Worm (Caenorhabditis elegans): ENCODE results near the gene D2085.7.

The D2085.7 gene

ce11 chrII:8641131-8641530 is at the start of gene D2085.7:
Gene D2085.7, plus strand, starts transcription at chrII:8641381.
- no peak for TF ChIP-seq unc-62 (GFP tag; optimal IDR thresholded peaks at IDR 0.05)

- TF ChIP-seq unc-62 (GFP tag; optimal IDR thresholded peaks at IDR 0.05) = no peak
These were observed 47.1 kb upstream of the D2085.7 start, which contains the start of gene aptf-3 for ce11 chrII:8593840-8594625. Gene aptf-3, plus strand, starts transcription at chrII:8594190.

- TF ChIP-seq unc-62 (GFP tag; optimal IDR thresholded peaks at IDR 0.05) = no peak
These were observed 42.0 kb upstream of the D2085.7 start, which contains the start of gene F28C6.5 for ce11 chrII:8599214-8599613. Gene F28C6.5, plus strand, starts transcription at chrII:8599514.

- no peak for TF ChIP-seq unc-62 (GFP tag; optimal IDR thresholded peaks at IDR 0.05)
These were observed 41.0 kb upstream of the D2085.7 start, which contains the start of gene pigg-1 for ce11 chrII:8600165-8600564. Gene pigg-1, minus strand, starts transcription at chrII:8600265.

- TF ChIP-seq unc-62 (GFP tag; optimal IDR thresholded peaks at IDR 0.05) = no peak
These were observed 38.7 kb upstream of the D2085.7 start, which contains the start of the genes cpf-1 and rpl-26 for ce11 chrII:8602337-8602944. Gene cpf-1, minus strand, starts transcription at chrII:8602440. Gene rpl-26, plus strand, starts transcription at chrII:8602785.

ce11 chrII:8603567-8604359 is 37.4 kb upstream of the D2085.7 start, which contains the start of gene suf-1:
Gene suf-1, plus strand, starts transcription at chrII:8603846.
- no peak for TF ChIP-seq unc-62 (GFP tag; optimal IDR thresholded peaks at IDR 0.05)

- TF ChIP-seq unc-62 (GFP tag; optimal IDR thresholded peaks at IDR 0.05) = no peak
These were observed 34.6 kb upstream of the D2085.7 start, which contains the start of gene F28C6.8 for ce11 chrII:8606549-8606948. Gene F28C6.8, plus strand, starts transcription at chrII:8606849.

- TF ChIP-seq unc-62 (GFP tag; optimal IDR thresholded peaks at IDR 0.05) = no peak
These were observed 33.5 kb upstream of the D2085.7 start, which contains the start of gene F28C6.10 for ce11 chrII:8607662-8608061. Gene F28C6.10, plus strand, starts transcription at chrII:8607962.

ce11 chrII:8610085-8610484 is 31.1 kb upstream of the D2085.7 start, which contains the start of gene F28C6.9:
Gene F28C6.9, minus strand, starts transcription at chrII:8610185.
- no peak for TF ChIP-seq unc-62 (GFP tag; optimal IDR thresholded peaks at IDR 0.05)

ce11 chrII:8610585-8610984 is 30.6 kb upstream of the D2085.7 start:
- TF ChIP-seq unc-62 (GFP tag; optimal IDR thresholded peaks at IDR 0.05) = no peak

- no peak for TF ChIP-seq unc-62 (GFP tag; optimal IDR thresholded peaks at IDR 0.05)
These were observed 29.9 kb upstream of the D2085.7 start for ce11 chrII:8611330-8611729.

ce11 chrII:8612470-8612869 is 28.7 kb upstream of the D2085.7 start, which contains the start of gene T22C8.1:
Gene T22C8.1, plus strand, starts transcription at chrII:8612770.
- TF ChIP-seq unc-62 (GFP tag; optimal IDR thresholded peaks at IDR 0.05) = no peak

- TF ChIP-seq unc-62 (GFP tag; optimal IDR thresholded peaks at IDR 0.05) = no peak
These were observed 25.0 kb upstream of the D2085.7 start for ce11 chrII:8616155-8616554.

- no peak for TF ChIP-seq unc-62 (GFP tag; optimal IDR thresholded peaks at IDR 0.05)
These were observed 23.7 kb upstream of the D2085.7 start, which contains the start of gene chhy-1 for ce11 chrII:8617516-8617915. Gene chhy-1, minus strand, starts transcription at chrII:8617616.

- TF ChIP-seq unc-62 (GFP tag; optimal IDR thresholded peaks at IDR 0.05) = no peak
These were observed 19.3 kb upstream of the D2085.7 start, which contains the start of gene T22C8.3 for ce11 chrII:8621883-8622282. Gene T22C8.3, minus strand, starts transcription at chrII:8621983.
